Worm (Caenorhabditis elegans): ENCODE measurements around the gene fbn-1.

ce11 chrIII:7661978-7662377 lies 36.8 kb downstream of the fbn-1 start, which contains the start of gene lido-18:
- no peak for TF ChIP-seq fos-1 (tag; optimal IDR thresholded peaks at IDR 0.05)
- no peak for TF ChIP-seq unc-62 (GFP tag; optimal IDR thresholded peaks at IDR 0.05)

Data from whole organism, L3 larva.